Worm (Caenorhabditis elegans): ENCODE measurements around the gene srx-32.
A peak's percentile ranks its signal among the peaks of the same experiment; 100 is the strongest.

srx-32 gene

DNA sequence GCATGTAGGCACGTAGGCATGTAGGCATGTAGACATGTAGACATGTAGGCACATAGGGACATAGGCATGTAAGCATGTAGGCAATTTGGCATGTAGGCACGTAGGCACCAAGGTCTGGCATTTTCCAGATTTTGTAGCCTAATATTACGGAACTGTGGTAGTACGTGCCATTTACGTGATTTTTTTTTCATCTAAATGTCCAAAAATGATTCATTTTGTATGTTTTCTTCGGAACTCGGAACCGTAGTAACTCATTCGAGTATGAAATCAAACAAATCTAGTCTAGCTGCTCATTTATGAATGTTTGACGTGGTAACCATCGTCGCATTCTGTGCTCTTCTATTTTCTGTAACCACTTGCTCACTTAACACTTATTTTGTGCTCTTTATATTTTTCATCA is 42.2 kb downstream of the srx-32 start, which contains the start of gene srbc-59:
TSS of gene srbc-59 (plus strand) at position 301 of the 400 bp plus-strand sequence.
- TF ChIP-seq ceh-24 (tag; optimal IDR thresholded peaks at IDR 0.05) (no peak), madf-2 (tag; optimal IDR thresholded peaks at IDR 0.05) (no peak), ttx-3 (tag; optimal IDR thresholded peaks at IDR 0.05) (no peak), nhr-232 (tag; optimal IDR thresholded peaks at IDR 0.05) (no peak), sox-2 (GFP tag; IDR thresholded peaks at IDR 0.05) (no peak), ceh-31 (tag; optimal IDR thresholded peaks at IDR 0.05) (no peak), elt-2 (tag; optimal IDR thresholded peaks at IDR 0.05) (no peak), npax-4 (tag; optimal IDR thresholded peaks at IDR 0.05) (no peak), unc-3 (GFP tag; conservative IDR thresholded peaks at IDR 0.05) (no peak), unc-3 (tag; optimal IDR thresholded peaks at IDR 0.05) (no peak), F13H6.1 (tag; optimal IDR thresholded peaks at IDR 0.05) (no peak), nfya-1 (tag; optimal IDR thresholded peaks at IDR 0.05) (no peak)

DNA sequence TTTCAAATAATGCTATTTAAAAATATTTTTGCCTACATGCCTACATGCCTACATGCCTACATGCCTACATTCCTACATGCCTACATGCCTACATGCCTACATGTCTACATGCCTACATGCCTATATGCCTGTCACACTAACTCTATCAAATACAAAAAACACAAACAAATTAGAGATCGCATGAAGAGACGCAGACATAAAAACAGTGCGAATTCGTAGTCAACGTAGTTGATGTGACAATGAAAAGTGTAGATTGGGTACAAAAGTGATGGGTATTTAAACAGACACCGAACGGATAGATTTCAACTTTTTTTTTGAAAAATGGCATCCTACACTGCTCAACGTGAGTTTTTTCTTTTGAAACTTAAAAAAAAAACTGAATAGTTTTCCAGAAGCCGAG is 43.2 kb downstream of the srx-32 start, which contains the start of gene R09E12.9:
TSS of gene R09E12.9 (plus strand) at position 316 of the 400 bp plus-strand sequence.
- TF ChIP-seq unc-3 (GFP tag; conservative IDR thresholded peaks at IDR 0.05) (no peak), unc-3 (tag; optimal IDR thresholded peaks at IDR 0.05) (no peak), pqm-1 (tag; optimal IDR thresholded peaks at IDR 0.05) (no peak), ceh-18 (tag; optimal IDR thresholded peaks at IDR 0.05) (no peak), che-1 (tag; optimal IDR thresholded peaks at IDR 0.05) (no peak), ztf-16 (tag; optimal IDR thresholded peaks at IDR 0.05) (no peak), nhr-11 (tag; optimal IDR thresholded peaks at IDR 0.05) (no peak)

DNA sequence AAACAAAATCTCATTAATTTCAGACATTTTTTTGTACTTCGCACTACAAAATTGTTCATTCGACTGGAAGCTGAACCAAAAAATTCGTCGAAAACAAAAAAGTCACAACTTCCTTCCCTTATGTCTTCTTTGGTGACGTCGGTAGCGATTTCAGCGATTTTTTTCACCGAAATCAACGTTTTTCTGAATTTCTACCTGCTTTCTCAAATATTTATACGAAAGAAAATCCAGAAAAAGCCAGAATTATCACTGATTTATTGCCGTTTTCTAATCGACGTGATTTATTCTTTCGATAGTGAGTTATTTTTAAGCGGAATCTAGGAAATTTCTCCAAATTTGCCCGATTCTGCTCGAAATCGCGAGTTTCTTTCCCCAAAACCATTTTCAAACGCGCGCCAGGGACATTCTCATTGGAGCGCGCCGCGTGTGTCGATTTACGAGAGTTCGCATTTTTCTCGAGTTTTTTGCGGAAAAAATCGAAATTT is 45.6 kb downstream of the srx-32 start, which contains the start of gene srbc-58:
TSS of gene srbc-58 (plus strand) at position 121 of the 485 bp plus-strand sequence.
- no peak for TF ChIP-seq odd-2 (tag; optimal IDR thresholded peaks at IDR 0.05)
- no peak for TF ChIP-seq tbx-2 (tag; optimal IDR thresholded peaks at IDR 0.05)
- TF ChIP-seq fax-1 (tag; optimal IDR thresholded peaks at IDR 0.05) = no peak
- no peak for TF ChIP-seq nhr-11 (tag; optimal IDR thresholded peaks at IDR 0.05)
- no peak for TF ChIP-seq ceh-14 (tag; optimal IDR thresholded peaks at IDR 0.05)
- no peak for TF ChIP-seq ztf-16 (tag; optimal IDR thresholded peaks at IDR 0.05)
- TF ChIP-seq pha-2 (tag; optimal IDR thresholded peaks at IDR 0.05) = no peak
- no peak for TF ChIP-seq mec-3 (tag; optimal IDR thresholded peaks at IDR 0.05; ENCODE audit: borderline replicate concordance)
- TF ChIP-seq unc-55 (GFP tag; optimal IDR thresholded peaks at IDR 0.05) = no peak
- TF ChIP-seq lin-11 (tag; optimal IDR thresholded peaks at IDR 0.05) = no peak
- no peak for TF ChIP-seq ceh-24 (tag; optimal IDR thresholded peaks at IDR 0.05)
- TF ChIP-seq K02D7.2 (tag; optimal IDR thresholded peaks at IDR 0.05) = no peak

DNA sequence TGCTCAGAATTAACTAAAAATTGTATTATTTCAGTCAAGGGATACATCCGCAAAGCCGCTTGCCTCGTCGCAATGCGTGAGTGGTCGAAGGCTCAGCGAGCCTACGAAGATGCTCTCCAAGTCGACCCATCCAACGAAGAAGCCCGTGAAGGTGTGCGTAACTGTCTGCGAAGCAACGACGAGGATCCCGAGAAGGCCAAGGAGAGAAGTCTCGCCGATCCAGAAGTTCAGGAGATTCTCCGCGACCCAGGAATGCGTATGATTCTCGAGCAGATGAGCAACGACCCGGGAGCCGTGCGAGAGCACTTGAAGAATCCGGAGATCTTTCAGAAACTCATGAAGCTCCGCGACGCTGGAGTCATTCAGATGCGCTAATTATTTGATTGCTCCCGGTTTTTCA is 46.2 kb downstream of the srx-32 start:
- TF ChIP-seq ceh-30 (tag; optimal IDR thresholded peaks at IDR 0.05) = no peak
- no peak for TF ChIP-seq syd-9 (tag; optimal IDR thresholded peaks at IDR 0.05)
- TF ChIP-seq C38D4.7 (GFP tag; optimal IDR thresholded peaks at IDR 0.05) = no peak
- no peak for TF ChIP-seq ceh-18 (tag; optimal IDR thresholded peaks at IDR 0.05)
- no peak for TF ChIP-seq pat-9 (tag; optimal IDR thresholded peaks at IDR 0.05)
- no peak for TF ChIP-seq pha-4 (tag; optimal IDR thresholded peaks at IDR 0.05)
- no peak for TF ChIP-seq ceh-6 (GFP tag; optimal IDR thresholded peaks at IDR 0.05)

DNA sequence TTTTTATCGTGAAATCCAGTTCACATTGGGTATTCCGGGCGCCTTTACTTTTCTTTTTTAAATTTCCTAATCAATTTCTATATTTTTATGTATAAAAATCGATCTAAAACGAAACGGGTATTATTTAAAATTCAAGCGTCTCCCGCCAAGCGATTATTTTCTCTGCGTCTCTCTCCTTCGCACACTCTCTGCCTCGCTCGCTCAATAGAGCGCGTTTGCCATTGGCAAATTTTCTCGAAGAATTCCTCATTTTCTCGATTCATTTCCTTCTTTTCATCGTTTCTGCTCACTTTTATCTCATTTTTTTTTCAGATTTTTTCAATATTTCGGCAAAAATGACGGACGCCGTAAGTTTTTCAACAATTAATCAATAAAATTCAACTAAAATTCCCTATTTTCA is 47.3 kb downstream of the srx-32 start, which contains the start of gene sti-1:
TSS of gene sti-1 (plus strand) at position 263 of the 400 bp plus-strand sequence.
- TF ChIP-seq nfya-1 (tag; optimal IDR thresholded peaks at IDR 0.05) (peak; percentile 83), sox-4 (tag; optimal IDR thresholded peaks at IDR 0.05) (no peak), ttx-3 (tag; optimal IDR thresholded peaks at IDR 0.05) (no peak), unc-55 (GFP tag; optimal IDR thresholded peaks at IDR 0.05) (peak; percentile 77), elt-2 (tag; optimal IDR thresholded peaks at IDR 0.05) (peak; percentile 44), ceh-48 (tag; optimal IDR thresholded peaks at IDR 0.05) (peak; percentile 10), ahr-1 (tag; optimal IDR thresholded peaks at IDR 0.05) (no peak), fax-1 (tag; optimal IDR thresholded peaks at IDR 0.05) (no peak), T23F11.4 (GFP tag; optimal IDR thresholded peaks at IDR 0.05) (no peak), ceh-31 (tag; optimal IDR thresholded peaks at IDR 0.05) (peak; percentile 61), nhr-232 (tag; optimal IDR thresholded peaks at IDR 0.05) (no peak), elt-4 (tag; optimal IDR thresholded peaks at IDR 0.05) (no peak), ceh-18 (tag; optimal IDR thresholded peaks at IDR 0.05) (peak; percentile 32), pax-1 (tag; optimal IDR thresholded peaks at IDR 0.05) (peak; percentile 24), pha-4 (tag; optimal IDR thresholded peaks at IDR 0.05) (no peak), syd-9 (tag; optimal IDR thresholded peaks at IDR 0.05) (no peak), unc-42 (tag; optimal IDR thresholded peaks at IDR 0.05) (peak; percentile 64), hlh-6 (tag; optimal IDR thresholded peaks at IDR 0.05) (no peak), ceh-14 (tag; optimal IDR thresholded peaks at IDR 0.05) (no peak), C38D4.7 (GFP tag; optimal IDR thresholded peaks at IDR 0.05) (no peak), dve-1 (tag; optimal IDR thresholded peaks at IDR 0.05) (peak; percentile 36), lim-6 (tag; optimal IDR thresholded peaks at IDR 0.05) (no peak), madf-2 (tag; optimal IDR thresholded peaks at IDR 0.05) (no peak), hlh-13 (GFP tag; optimal IDR thresholded peaks at IDR 0.05) (no peak)
